Worm (Caenorhabditis elegans) whole organism, midembryonic: ENCODE measurements around the gene T25E4.1.
A peak's percentile ranks its signal among the peaks of the same experiment; 100 is the strongest.

Experiments
- T22C8.4 ChIP-seq: fragments of 200-800 bp; sonication (Bioruptor generic); IDR thresholded peaks from 2 replicates; pipeline ENCODE4 v1.3.6; 2022; ENCODE audit warnings: missing genetic modification characterization, missing compliant biosample characterization
- cog-1 ChIP-seq: sonication (generic microtip); optimal IDR thresholded peaks from 2 replicates; lab custom pipeline; 2016; ENCODE audit warnings: missing genetic modification characterization, missing compliant biosample characterization
- flt-1 ChIP-seq: fragments of 200-800 bp; sonication (Bioruptor generic); IDR thresholded peaks from 2 replicates; pipeline ENCODE4 v1.3.6; 2022; ENCODE audit warnings: missing genetic modification characterization, missing compliant biosample characterization
- tab-1 ChIP-seq: fragments of 200-800 bp; sonication (Bioruptor generic); IDR thresholded peaks from 2 replicates; pipeline ENCODE4 v1.3.6; 2022; ENCODE audit warnings: missing genetic modification characterization, missing compliant biosample characterization
- ztf-23 ChIP-seq: fragments of 200-800 bp; sonication (Bioruptor generic); IDR thresholded peaks from 2 replicates; pipeline ENCODE4 v1.3.6; 2022; ENCODE audit warnings: missing genetic modification reagents, missing genetic modification characterization, missing compliant biosample characterization

- TF ChIP-seq cog-1 (tag; lab: Kevin White, UChicago) (peak; percentile 95), T22C8.4 (GFP tag; lab: Robert Waterston, UW) (peak; percentile 64), ztf-23 (GFP tag; lab: Robert Waterston, UW) (peak; percentile 84), flt-1 (GFP tag; lab: Robert Waterston, UW) (peak; percentile 93), tab-1 (peak; percentile 82)
These were observed 34.5 kb upstream of the T25E4.1 start for ce11 chrII:5543476-5544144.
